Worm (Caenorhabditis elegans) whole organism, L4 larva: ENCODE data around the gene Y41D4B.4.

Experiments used
- F10B5.3 ChIP-seq: sonication (generic microtip); optimal IDR thresholded peaks from 2 replicates; lab custom pipeline; 2016; ENCODE audit warnings: mild to moderate bottlenecking, missing genetic modification characterization, missing compliant biosample characterization
- F26F4.8 ChIP-seq: fragments of 200-800 bp; sonication (Bioruptor generic); conservative IDR thresholded peaks from 2 replicates; pipeline ENCODE4 v1.3.6; 2022; ENCODE audit warnings: missing genetic modification characterization, missing compliant biosample characterization
- F37D6.2 ChIP-seq: sonication (generic microtip); optimal IDR thresholded peaks from 2 replicates; lab custom pipeline; 2016; ENCODE audit warnings: mild to moderate bottlenecking, missing genetic modification characterization, missing compliant biosample characterization
- F49E8.2 ChIP-seq: sonication (generic microtip); optimal IDR thresholded peaks from 2 replicates; lab custom pipeline; 2016; ENCODE audit warnings: missing compliant biosample characterization, mild to moderate bottlenecking, missing genetic modification characterization, borderline replicate concordance
- T20F7.1 ChIP-seq: fragments of 200-800 bp; sonication (Bioruptor generic); optimal IDR thresholded peaks from 2 replicates; lab custom pipeline; 2018; ENCODE audit warnings: mild to moderate bottlenecking, missing genetic modification characterization, missing compliant biosample characterization
- T26A8.4 ChIP-seq: fragments of 200-800 bp; sonication (Bioruptor generic); IDR thresholded peaks from 2 replicates; pipeline ENCODE4 v1.3.6; 2022; ENCODE audit warnings: missing genetic modification characterization, missing compliant biosample characterization
- Y75B8A.6 ChIP-seq: fragments of 200-800 bp; sonication (Bioruptor generic); IDR thresholded peaks from 2 replicates; pipeline ENCODE4 v1.3.6; 2022; ENCODE audit warnings: missing genetic modification reagents, missing genetic modification characterization, missing compliant biosample characterization
- ZK337.2 ChIP-seq: fragments of 200-800 bp; sonication (Bioruptor generic); IDR thresholded peaks from 2 replicates; pipeline ENCODE4 v1.3.6; 2022; ENCODE audit warnings: missing genetic modification reagents, missing genetic modification characterization, missing compliant biosample characterization
- aha-1 ChIP-seq: fragments of 150-350 bp; peaks from one replicate; lab custom pipeline; 2014; ENCODE audit warnings: missing biosample characterization, missing genetic modification characterization
- ama-1 ChIP-seq: fragments of 150-350 bp; optimal IDR thresholded peaks from 2 replicates; lab custom pipeline; 2014; ENCODE audit warnings: inconsistent platforms, mixed read lengths
- ceh-20 ChIP-seq: fragments of 200-800 bp; sonication (Bioruptor generic); IDR thresholded peaks from 2 replicates; pipeline ENCODE4 v1.3.6; 2022; ENCODE audit warnings: missing genetic modification reagents, missing genetic modification characterization, missing compliant biosample characterization
- ces-1 ChIP-seq: fragments of 150-350 bp; sonication (generic microtip); optimal IDR thresholded peaks from 4 replicates; lab custom pipeline; 2014; ENCODE audit warnings: missing biosample characterization, missing genetic modification reagents, missing genetic modification characterization
- daf-12 ChIP-seq: fragments of 150-350 bp; optimal IDR thresholded peaks from 2 replicates; lab custom pipeline; 2014; ENCODE audit warnings: missing biosample characterization, missing genetic modification reagents, missing genetic modification characterization
- daf-16 ChIP-seq, 3 experiments: sonication (generic microtip); optimal IDR thresholded peaks; 2 replicates each; lab custom pipeline; 2016 to 2017; ENCODE audit warnings: missing genetic modification characterization in 3 of 3, missing genetic modification reagents in 3 of 3, mild to moderate bottlenecking in 2 of 3, missing compliant biosample characterization in 2 of 3, missing biosample characterization in 1 of 3, moderate library complexity in 1 of 3
- daf-19 ChIP-seq: fragments of 200-800 bp; sonication (Bioruptor generic); conservative IDR thresholded peaks from 2 replicates; pipeline ENCODE4 v1.3.6; 2022; ENCODE audit warnings: missing genetic modification characterization, missing compliant biosample characterization
- daf-8 ChIP-seq: fragments of 200-800 bp; sonication (Bioruptor generic); IDR thresholded peaks from 2 replicates; pipeline ENCODE4 v1.3.6; 2022; ENCODE audit warnings: missing genetic modification characterization, missing compliant biosample characterization
- dmd-6 ChIP-seq: fragments of 200-800 bp; sonication (Bioruptor generic); IDR thresholded peaks from 2 replicates; pipeline ENCODE4 v1.3.6; 2022; ENCODE audit warnings: missing genetic modification reagents, missing genetic modification characterization, missing compliant biosample characterization
- dmd-8 ChIP-seq: fragments of 200-800 bp; sonication (Bioruptor generic); IDR thresholded peaks from 2 replicates; pipeline ENCODE4 v1.3.6; 2022; ENCODE audit warnings: missing genetic modification characterization, missing compliant biosample characterization
- dve-1 ChIP-seq: sonication (generic microtip); optimal IDR thresholded peaks from 2 replicates; lab custom pipeline; 2017; ENCODE audit warnings: antibody characterized with exemption, mild to moderate bottlenecking, missing genetic modification characterization, missing compliant biosample characterization; ENCODE audit not compliant: insufficient read depth
- fkh-10 ChIP-seq: fragments of 150-350 bp; optimal IDR thresholded peaks from 2 replicates; lab custom pipeline; 2014; ENCODE audit warnings: missing biosample characterization, missing genetic modification reagents, missing genetic modification characterization
- fos-1 ChIP-seq: fragments of 150-350 bp; optimal IDR thresholded peaks from 2 replicates; lab custom pipeline; 2014; ENCODE audit warnings: missing biosample characterization, missing genetic modification characterization
- hlh-11 ChIP-seq: fragments of 200-800 bp; sonication (Bioruptor generic); optimal IDR thresholded peaks from 2 replicates; lab custom pipeline; 2018; ENCODE audit warnings: mild to moderate bottlenecking, missing genetic modification characterization, missing compliant biosample characterization
- hlh-30 ChIP-seq: sonication (generic microtip); optimal IDR thresholded peaks from 2 replicates; lab custom pipeline; 2017; ENCODE audit warnings: antibody characterized with exemption, mild to moderate bottlenecking, missing genetic modification characterization, missing compliant biosample characterization; ENCODE audit not compliant: insufficient read depth
- hmg-1.1 ChIP-seq: fragments of 200-800 bp; sonication (Bioruptor generic); IDR thresholded peaks from 2 replicates; pipeline ENCODE4 v1.3.6; 2022; ENCODE audit warnings: missing genetic modification reagents, missing genetic modification characterization, missing compliant biosample characterization
- jun-1 ChIP-seq: fragments of 150-350 bp; optimal IDR thresholded peaks from 2 replicates; lab custom pipeline; 2014; ENCODE audit warnings: missing biosample characterization, missing genetic modification reagents, missing genetic modification characterization
- mdl-1 ChIP-seq, 2 experiments: fragments of 150-350 bp in 1 of 2; sonication (generic microtip) in 1 of 2; optimal IDR thresholded peaks; 2 replicates each; lab custom pipeline; 2014 to 2017; ENCODE audit warnings: missing biosample characterization in 2 of 2, missing genetic modification characterization in 2 of 2
- mep-1 ChIP-seq: fragments of 150-350 bp; sonication (generic microtip); optimal IDR thresholded peaks from 3 replicates; lab custom pipeline; 2014; ENCODE audit warnings: missing biosample characterization, missing genetic modification characterization
- mes-2 ChIP-seq: sonication (generic microtip); optimal IDR thresholded peaks from 2 replicates; lab custom pipeline; 2016; ENCODE audit warnings: missing genotype, mild to moderate bottlenecking, missing genetic modification characterization, missing compliant biosample characterization; ENCODE audit not compliant: poor library complexity, severe bottlenecking
- mxl-2 ChIP-seq: fragments of 200-800 bp; sonication (Bioruptor generic); conservative IDR thresholded peaks from 2 replicates; pipeline ENCODE4 v1.3.6; 2022; ENCODE audit warnings: missing genetic modification reagents, missing genetic modification characterization, missing compliant biosample characterization
- mxl-3 ChIP-seq: fragments of 200-800 bp; sonication (Bioruptor generic); optimal IDR thresholded peaks from 2 replicates; lab custom pipeline; 2018; ENCODE audit warnings: mild to moderate bottlenecking, missing genetic modification characterization, missing compliant biosample characterization
- nhr-237 ChIP-seq: sonication (generic microtip); optimal IDR thresholded peaks from 2 replicates; lab custom pipeline; 2017; ENCODE audit warnings: missing biosample characterization, missing genetic modification characterization
- nhr-25 ChIP-seq: sonication (generic microtip); optimal IDR thresholded peaks from 2 replicates; lab custom pipeline; 2017; ENCODE audit warnings: missing genetic modification characterization, mild to moderate bottlenecking, missing compliant biosample characterization, antibody characterized with exemption, moderate library complexity, borderline replicate concordance; ENCODE audit not compliant: insufficient read depth
- nhr-41 ChIP-seq: fragments of 200-800 bp; sonication (Bioruptor generic); IDR thresholded peaks from 2 replicates; pipeline ENCODE4 v1.3.6; 2022; ENCODE audit warnings: missing genetic modification reagents, missing genetic modification characterization, missing compliant biosample characterization
- nhr-42 ChIP-seq: fragments of 200-800 bp; sonication (Bioruptor generic); IDR thresholded peaks from 2 replicates; pipeline ENCODE4 v1.3.6; 2022; ENCODE audit warnings: missing genetic modification characterization, missing compliant biosample characterization
- nhr-48 ChIP-seq: sonication (generic microtip); optimal IDR thresholded peaks from 2 replicates; lab custom pipeline; 2016; ENCODE audit warnings: mild to moderate bottlenecking, missing genetic modification characterization, missing compliant biosample characterization
- nhr-6 ChIP-seq: fragments of 150-350 bp; optimal IDR thresholded peaks from 2 replicates; lab custom pipeline; 2014; ENCODE audit warnings: missing biosample characterization, missing genetic modification characterization
- nhr-77 ChIP-seq: fragments of 150-350 bp; optimal IDR thresholded peaks from 2 replicates; lab custom pipeline; 2014; ENCODE audit warnings: missing biosample characterization, missing genetic modification characterization
- pha-4 ChIP-seq, 2 experiments: fragments of 150-350 bp in 1 of 2; fragments of 200-800 bp in 1 of 2; sonication (Bioruptor generic) in 1 of 2; IDR thresholded peaks in 1 of 2; optimal IDR thresholded peaks in 1 of 2; 2 replicates each; pipeline versions ENCODE4 v1.3.6 to Lab custom; 2014 to 2022; ENCODE audit warnings: missing genetic modification characterization in 2 of 2, missing genetic modification reagents in 2 of 2, missing biosample characterization in 1 of 2, missing compliant biosample characterization in 1 of 2
- php-3 ChIP-seq: fragments of 200-800 bp; sonication (Bioruptor generic); IDR thresholded peaks from 2 replicates; pipeline ENCODE4 v1.3.6; 2022; ENCODE audit warnings: missing genetic modification reagents, missing genetic modification characterization, missing compliant biosample characterization
- set-16 ChIP-seq: fragments of 200-800 bp; sonication (Bioruptor generic); IDR thresholded peaks from 2 replicates; pipeline ENCODE4 v1.3.6; 2022; ENCODE audit warnings: missing genetic modification reagents, missing genetic modification characterization, missing compliant biosample characterization
- skn-1 ChIP-seq: fragments of 150-350 bp; optimal IDR thresholded peaks from 2 replicates; lab custom pipeline; 2014; ENCODE audit warnings: missing biosample characterization, missing genetic modification characterization
- spr-1 ChIP-seq: sonication (generic microtip); optimal IDR thresholded peaks from 2 replicates; lab custom pipeline; 2016; ENCODE audit warnings: mild to moderate bottlenecking, missing genetic modification characterization, missing compliant biosample characterization
- tra-1 ChIP-seq: fragments of 200-800 bp; sonication (Bioruptor generic); IDR thresholded peaks from 2 replicates; pipeline ENCODE4 v1.3.6; 2022; ENCODE audit warnings: missing genetic modification reagents, missing genetic modification characterization, missing compliant biosample characterization
- unc-62 ChIP-seq, 3 experiments: fragments of 150-350 bp in 1 of 3; sonication (generic microtip); optimal IDR thresholded peaks in 2 of 3; peaks in 1 of 3; 1 replicate in 1 of 3; 2 replicates in 2 of 3; lab custom pipeline; 2014 to 2017; ENCODE audit warnings: missing biosample characterization in 3 of 3, missing genetic modification characterization in 3 of 3, missing genetic modification reagents in 3 of 3, missing genotype in 1 of 3
- zfp-2 ChIP-seq: sonication (generic microtip); optimal IDR thresholded peaks from 2 replicates; lab custom pipeline; 2016; ENCODE audit warnings: mild to moderate bottlenecking, missing genetic modification characterization, missing compliant biosample characterization
- zip-2 ChIP-seq: fragments of 150-350 bp; optimal IDR thresholded peaks from 2 replicates; lab custom pipeline; 2014; ENCODE audit warnings: missing biosample characterization, missing genetic modification characterization
- ztf-7 ChIP-seq: fragments of 150-350 bp; optimal IDR thresholded peaks from 2 replicates; lab custom pipeline; 2014; ENCODE audit warnings: missing biosample characterization, missing genetic modification characterization

Y41D4B.4 gene

ce11 chrIV:1657069-1657468, 2.8 kb upstream of the Y41D4B.4 start:
- no peak for TF ChIP-seq nhr-77 (tag; lab: Kevin White, UChicago)
- no peak for TF ChIP-seq nhr-48 (tag; lab: Kevin White, UChicago)
- TF ChIP-seq fos-1 (tag; lab: Kevin White, UChicago) = no peak
- TF ChIP-seq ztf-7 (tag; lab: Kevin White, UChicago) = no peak
- no peak for TF ChIP-seq dmd-6
- no peak for TF ChIP-seq daf-19 (GFP tag; lab: Robert Waterston, UW)
- peak; percentile 64 for TF ChIP-seq mxl-3
- peak; percentile 74 for TF ChIP-seq hlh-30 (tag; lab: Kevin White, UChicago)
- TF ChIP-seq daf-16 (GFP tag; optimal IDR thresholded peaks at IDR 0.05; lab: Kevin White, UChicago) = no peak
- TF ChIP-seq daf-16 (tag; optimal IDR thresholded peaks at IDR 0.05; lab: Kevin White, UChicago) = peak; percentile 30
- TF ChIP-seq ZK337.2 (GFP tag; lab: Robert Waterston, UW) = no peak
- peak; percentile 62 for TF ChIP-seq mes-2 (tag; lab: Kevin White, UChicago)
- peak; percentile 11 for TF ChIP-seq aha-1
- no peak for TF ChIP-seq skn-1 (tag; lab: Kevin White, UChicago)
- peak; percentile 40 for TF ChIP-seq hlh-11 (tag; lab: Kevin White, UChicago)
- no peak for TF ChIP-seq ceh-20 (GFP tag; lab: Robert Waterston, UW)
- TF ChIP-seq jun-1 (tag; lab: Kevin White, UChicago) = no peak
- no peak for TF ChIP-seq daf-8 (GFP tag; lab: Robert Waterston, UW)
- TF ChIP-seq hmg-1.1 = peak; percentile 37; the same call in 1 of the 2 replicates
- peak in 1 of 2 experiments; percentile 14 for TF ChIP-seq mdl-1 (tag; optimal IDR thresholded peaks at IDR 0.05; lab: Kevin White, UChicago)
- no peak for TF ChIP-seq tra-1 (GFP tag; lab: Robert Waterston, UW)
- no peak for TF ChIP-seq ama-1
- TF ChIP-seq zip-2 (tag; lab: Kevin White, UChicago) = no peak
- TF ChIP-seq mep-1 = peak; percentile 22

DNA sequence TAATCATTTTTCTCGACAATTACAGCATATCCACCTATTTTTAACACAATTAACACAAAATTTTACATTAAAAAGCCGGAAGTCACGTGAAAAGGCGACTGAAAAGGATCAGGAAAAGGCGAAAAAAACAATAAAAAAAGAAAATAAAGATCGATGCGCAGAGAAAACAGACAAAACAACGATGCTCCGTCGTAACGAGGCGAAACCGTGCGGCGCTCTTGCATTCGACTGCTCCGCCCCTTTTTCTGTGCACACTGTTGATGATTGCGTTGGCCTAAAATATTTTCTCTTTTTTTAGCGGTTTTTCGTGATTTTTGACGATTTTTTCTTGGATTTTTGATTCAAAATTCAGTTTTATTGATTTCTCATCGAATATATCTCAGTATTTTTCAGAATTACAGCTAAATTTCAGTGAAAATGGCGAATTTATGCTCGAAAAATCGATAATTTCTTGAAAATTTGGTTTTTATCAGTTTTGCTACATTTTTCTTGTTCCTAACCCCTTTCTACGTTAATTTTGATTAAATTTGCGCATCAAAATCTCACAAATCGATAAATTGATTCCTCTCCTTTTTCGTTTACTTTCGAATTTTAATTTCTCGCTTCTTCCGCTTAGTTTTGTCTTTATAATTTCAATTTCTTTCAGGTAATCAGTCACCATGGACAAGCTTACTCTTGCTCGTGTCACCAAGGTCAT, 717 bp upstream of the Y41D4B.4 start, which contains the start of gene rps-28:
Gene rps-28, plus strand, starts transcription at position 647 of the 697 bp plus-strand sequence.
- TF ChIP-seq nhr-237 (tag; lab: Kevin White, UChicago) (peak; percentile 48), F26F4.8 (GFP tag; lab: Robert Waterston, UW) (no peak), dmd-8 (0 out of 2 replicates have a peak, but pooled peaks have one; percentile 17), ces-1 (peak; percentile 88), mxl-2 (GFP tag; lab: Robert Waterston, UW) (0 out of 2 replicates have a peak, but pooled peaks have one; percentile 27), php-3 (peak; percentile 91), dve-1 (tag; lab: Kevin White, UChicago) (peak; percentile 98), unc-62 (GFP tag; optimal IDR thresholded peaks at IDR 0.05 in 1 of 2; lab: Kevin White, UChicago) (peak in 1 of 2 experiments; percentile 92), unc-62 (tag; optimal IDR thresholded peaks at IDR 0.05; lab: Kevin White, UChicago) (no peak), nhr-25 (tag; lab: Kevin White, UChicago) (peak; percentile 96), fkh-10 (peak; percentile 95), F37D6.2 (tag; lab: Kevin White, UChicago) (peak; percentile 89), nhr-6 (tag; lab: Kevin White, UChicago) (peak; percentile 90), spr-1 (peak; percentile 90), daf-19 (GFP tag; lab: Robert Waterston, UW) (no peak), T26A8.4 (peak; percentile 91), ceh-20 (GFP tag; lab: Robert Waterston, UW) (peak; percentile 91), nhr-41 (GFP tag; lab: Robert Waterston, UW) (no peak), F10B5.3 (tag; lab: Kevin White, UChicago) (no peak), pha-4 (GFP tag; IDR thresholded peaks at IDR 0.05; lab: Robert Waterston, UW) (peak; percentile 86), pha-4 (tag; optimal IDR thresholded peaks at IDR 0.05; lab: Kevin White, UChicago) (peak; percentile 86), F49E8.2 (tag; lab: Kevin White, UChicago) (peak; percentile 89), Y75B8A.6 (no peak), T20F7.1 (GFP tag; lab: Kevin White, UChicago) (peak; percentile 100), nhr-42 (GFP tag; lab: Robert Waterston, UW) (peak; percentile 86), zfp-2 (tag; lab: Kevin White, UChicago) (peak; percentile 74), set-16 (GFP tag; lab: Robert Waterston, UW) (peak; percentile 53; the same call in 1 of the 2 replicates), jun-1 (tag; lab: Kevin White, UChicago) (peak; percentile 75), daf-12 (tag; lab: Kevin White, UChicago) (no peak)
